Worm (Caenorhabditis elegans) whole organism, dauer: ENCODE results near the gene T10H4.4.

Experiments
- unc-62 ChIP-seq: sonication (generic microtip); optimal IDR thresholded peaks from 2 replicates; lab custom pipeline; 2017; ENCODE audit warnings: missing biosample characterization, missing genetic modification reagents, missing genetic modification characterization

The T10H4.4 gene

DNA sequence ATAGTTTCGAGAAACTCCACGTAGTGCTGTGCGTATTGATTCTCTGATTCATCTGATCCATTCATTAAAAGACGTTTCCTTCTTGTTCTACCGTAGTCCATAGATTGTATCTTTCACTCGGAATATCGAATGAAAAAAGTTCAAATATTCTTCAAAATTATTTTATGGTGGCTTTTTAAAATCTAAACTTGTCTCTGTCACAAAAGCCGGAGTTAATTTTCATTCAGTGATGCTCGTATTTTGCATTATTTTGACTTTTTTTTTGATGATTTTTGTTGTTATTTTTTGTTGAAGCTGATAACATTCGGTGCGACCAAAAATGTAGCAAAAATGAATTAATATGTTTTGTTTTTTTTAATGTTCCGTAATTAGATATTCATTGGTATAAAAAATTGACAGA is 36.5 kb downstream of the T10H4.4 start, which contains the start of gene nhr-164:
Gene nhr-164 (minus strand): TSS at position 101 of the 400 bp plus-strand sequence.
- no peak for TF ChIP-seq unc-62

DNA sequence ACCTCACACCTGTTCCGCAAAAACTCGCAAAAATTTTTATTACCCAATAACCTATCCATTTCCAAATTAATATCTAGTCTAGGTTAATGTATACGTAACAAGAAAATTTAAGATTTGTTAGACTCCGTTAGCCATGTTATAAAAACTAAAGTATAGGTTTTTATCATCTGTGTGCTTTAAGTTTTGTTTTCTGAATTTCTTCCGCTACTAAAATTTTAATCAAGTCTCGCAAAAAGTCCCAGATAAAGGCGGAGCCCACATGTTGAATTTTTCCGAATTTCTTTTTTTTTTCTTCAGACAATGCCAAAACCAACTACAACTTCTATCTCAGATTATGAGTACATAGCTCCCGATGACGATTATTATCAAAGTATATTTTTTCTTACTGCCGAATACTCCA is 40.0 kb downstream of the T10H4.4 start, which contains the start of gene srw-13:
Gene srw-13 (plus strand): TSS at position 301 of the 400 bp plus-strand sequence.
- TF ChIP-seq unc-62: no peak

- TF ChIP-seq unc-62: no peak
Observed at ce11 chrV:15230243-15230642, 41.9 kb downstream of the T10H4.4 start, which contains the start of gene srw-15. Gene srw-15, plus strand, starts transcription at chrV:15230543.

- no peak for TF ChIP-seq unc-62
Observed at ce11 chrV:15226206-15226605, 46.0 kb downstream of the T10H4.4 start.

DNA sequence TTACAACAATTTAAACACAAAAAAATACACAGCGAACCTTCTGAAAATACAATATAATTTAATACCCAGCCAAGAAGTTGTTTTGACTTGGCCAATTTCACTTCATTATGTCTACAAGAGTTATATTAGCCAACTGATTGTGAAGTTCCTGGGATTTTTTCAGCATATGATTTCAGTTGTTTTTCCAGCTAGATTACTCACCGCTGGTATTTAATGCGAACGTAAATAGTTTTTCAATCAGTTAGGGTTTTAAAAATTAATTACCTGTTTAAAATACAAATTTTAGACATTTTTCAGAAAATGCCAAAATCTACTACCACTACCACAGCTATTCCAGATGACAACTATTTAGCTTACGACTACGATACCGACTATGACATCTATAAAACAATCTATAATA is 46.5 kb downstream of the T10H4.4 start, which contains the start of gene srw-14:
Gene srw-14 (plus strand): TSS at position 301 of the 400 bp plus-strand sequence.
- no peak for TF ChIP-seq unc-62

- no peak for TF ChIP-seq unc-62
Observed at ce11 chrV:15223668-15224067, 48.5 kb downstream of the T10H4.4 start, which contains the start of gene srw-24. Gene srw-24, plus strand, starts transcription at chrV:15223968.

DNA sequence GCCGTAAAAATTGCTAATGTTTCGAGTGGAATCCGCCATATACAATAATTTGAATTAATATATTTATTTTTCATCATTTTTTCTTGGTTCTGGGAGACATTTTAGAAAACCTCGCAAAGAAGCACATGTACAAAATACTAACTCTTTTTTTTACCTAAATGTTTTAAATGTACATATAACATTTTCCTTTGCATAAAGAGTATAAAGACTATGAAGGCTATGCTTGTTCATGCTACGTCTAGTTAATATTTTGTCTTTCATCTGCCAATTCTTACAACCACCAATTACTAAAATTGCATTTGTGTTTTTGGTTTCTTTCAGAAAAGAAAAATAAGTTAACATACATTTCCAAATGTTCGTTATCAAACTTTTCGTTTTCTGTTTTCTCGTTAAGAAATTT is 50.8 kb downstream of the T10H4.4 start, which contains the start of gene irld-25:
Gene irld-25 (plus strand): TSS at position 301 of the 400 bp plus-strand sequence.
- no peak for TF ChIP-seq unc-62
